Fruit fly (Drosophila melanogaster): ENCODE data around the gene CG34345.
A peak's percentile ranks its signal among the peaks of the same experiment; 100 is the strongest.

CG34345 gene

DNA sequence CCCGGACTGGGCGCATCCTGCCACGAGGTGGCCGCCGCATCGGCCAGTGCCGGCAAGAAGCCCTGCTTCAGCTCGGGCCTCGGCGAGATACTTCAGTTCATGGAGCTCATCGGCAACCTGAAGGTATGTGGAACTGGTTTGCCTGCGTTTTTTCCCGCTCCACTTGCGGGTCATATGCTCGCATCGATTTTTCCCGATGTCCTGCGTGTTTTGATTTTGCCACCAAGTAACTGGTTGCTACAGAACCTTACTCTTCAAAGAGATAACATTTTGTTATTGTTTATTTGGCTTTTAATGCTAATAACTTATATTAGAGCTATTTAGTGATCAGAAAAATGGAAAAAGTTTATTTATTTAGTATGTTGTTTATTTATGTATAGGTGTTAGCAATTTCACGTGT is 9.8 kb upstream of the CG34345 start:
- peak; percentile 95 for TF ChIP-seq onecut (GFP tag; IDR thresholded peaks at IDR 0.05)
- TF ChIP-seq CG17912 (GFP tag; optimal IDR thresholded peaks at IDR 0.05): no peak
- TF ChIP-seq CG18011 (GFP tag; optimal IDR thresholded peaks at IDR 0.05): peak; percentile 54

DNA sequence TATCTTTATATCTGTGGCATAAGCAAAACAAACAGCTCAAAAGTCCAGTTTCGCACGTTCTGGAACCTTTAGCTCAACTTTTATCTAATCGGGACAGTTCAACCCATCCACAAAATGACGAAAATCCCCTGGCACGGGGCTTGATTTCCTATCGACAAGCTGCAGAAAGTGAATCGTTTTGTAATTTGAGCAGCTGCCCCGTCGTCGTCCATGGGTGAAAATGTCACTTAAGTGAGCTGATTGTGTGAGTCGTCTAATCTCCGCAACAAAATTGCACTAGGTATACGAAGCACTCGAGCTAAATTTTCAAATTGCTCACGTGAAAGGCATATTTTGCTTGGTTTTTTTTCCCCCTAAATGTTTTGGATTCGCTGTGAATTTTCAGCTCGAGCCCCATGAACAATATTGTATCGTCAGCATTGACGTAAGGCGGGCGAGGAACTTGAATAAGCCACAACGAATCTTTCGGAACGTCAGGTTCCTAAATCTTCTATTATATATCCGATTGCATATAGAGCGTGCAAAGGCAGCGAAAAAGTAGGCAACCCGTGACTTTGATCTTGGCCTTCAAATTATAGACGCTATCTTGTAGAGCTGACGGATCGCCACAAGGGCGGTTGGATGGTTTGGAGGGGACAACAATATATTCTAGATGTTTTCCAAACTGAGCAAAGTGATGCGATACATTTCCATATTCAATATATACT is 8.5 kb upstream of the CG34345 start:
- TF ChIP-seq Dp (GFP tag; optimal IDR thresholded peaks at IDR 0.05) (no peak), CG7271 (tag; optimal IDR thresholded peaks at IDR 0.05) (no peak), cwo (GFP tag; optimal IDR thresholded peaks at IDR 0.05) (peak; percentile 4), emc (GFP tag; optimal IDR thresholded peaks at IDR 0.05) (no peak), CG8478 (optimal IDR thresholded peaks at IDR 0.05) (no peak), ham (GFP tag; IDR thresholded peaks at IDR 0.05) (no peak), otp (GFP tag; IDR thresholded peaks at IDR 0.05) (no peak), sens (GFP tag) (peak; percentile 52), zfh2 (GFP tag; optimal IDR thresholded peaks at IDR 0.05) (no peak), Pdp1 (GFP tag; optimal IDR thresholded peaks at IDR 0.05) (peak in 1 of 2 experiments; percentile 19), CG7372 (GFP tag; IDR thresholded peaks at IDR 0.05) (no peak), Hey (tag; optimal IDR thresholded peaks at IDR 0.05) (peak; percentile 57), Med (GFP tag) (peak; percentile 7), Optix (GFP tag; IDR thresholded peaks at IDR 0.05) (no peak), Bteb2 (GFP tag; optimal IDR thresholded peaks at IDR 0.05) (no peak), CG12155 (GFP tag; optimal IDR thresholded peaks at IDR 0.05) (no peak)

DNA sequence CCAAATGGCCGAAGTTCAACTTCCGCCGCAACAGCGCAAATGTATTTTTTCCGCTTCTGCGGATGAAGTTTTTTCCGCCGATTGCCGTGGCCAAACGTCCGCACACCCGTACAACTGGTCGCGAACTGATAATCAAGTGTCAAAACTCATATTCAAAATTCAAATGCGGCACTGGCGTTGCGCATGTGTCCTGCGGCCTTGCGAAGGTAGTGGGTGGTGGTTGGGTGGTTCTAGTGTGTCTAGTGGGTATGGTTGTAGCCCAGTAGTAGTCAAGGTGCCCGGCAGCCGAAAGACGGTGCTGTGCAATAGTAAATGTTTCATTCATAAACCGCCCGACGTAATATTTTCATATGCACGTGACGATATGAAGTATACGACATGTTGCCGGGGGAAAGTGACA is 1.3 kb upstream of the CG34345 start, which contains the start of gene DIP-iota:
Gene DIP-iota (minus strand): TSS at position 101 of the 400 bp plus-strand sequence.
- TF ChIP-seq gsb-n (tag; optimal IDR thresholded peaks at IDR 0.05): no peak
- TF ChIP-seq chm (GFP tag; IDR thresholded peaks at IDR 0.05): no peak
- TF ChIP-seq br (optimal IDR thresholded peaks at IDR 0.05): no peak
- TF ChIP-seq CG2129 (GFP tag; IDR thresholded peaks at IDR 0.05; ENCODE audit: partially characterized antibody): no peak
- no peak for TF ChIP-seq CG17328 (GFP tag; IDR thresholded peaks at IDR 0.05)
- TF ChIP-seq CG1832 (GFP tag; optimal IDR thresholded peaks at IDR 0.05): no peak
- TF ChIP-seq CG3163 (GFP tag; optimal IDR thresholded peaks at IDR 0.05): no peak
- TF ChIP-seq CG7928 (GFP tag; optimal IDR thresholded peaks at IDR 0.05): no peak
- TF ChIP-seq az2 (GFP tag; optimal IDR thresholded peaks at IDR 0.05): no peak
- no peak for TF ChIP-seq klu (GFP tag; IDR thresholded peaks at IDR 0.05)
- TF ChIP-seq tap (tag; optimal IDR thresholded peaks at IDR 0.05): no peak
- TF ChIP-seq CG12942 (GFP tag; optimal IDR thresholded peaks at IDR 0.05): no peak
- no peak for TF ChIP-seq Hand (GFP tag; optimal IDR thresholded peaks at IDR 0.05)
- no peak for TF ChIP-seq zen (tag; optimal IDR thresholded peaks at IDR 0.05)
- no peak for TF ChIP-seq caup (GFP tag; optimal IDR thresholded peaks at IDR 0.05; ENCODE audit: severe bottlenecking)

dm6 chr2L:6622031-6622430 is 881 bp upstream of the CG34345 start:
- TF ChIP-seq Poxn (GFP tag; IDR thresholded peaks at IDR 0.05) (no peak), tll (GFP tag; optimal IDR thresholded peaks at IDR 0.05) (no peak), Dip2 (GFP tag; IDR thresholded peaks at IDR 0.05) (no peak), Max (GFP tag; optimal IDR thresholded peaks at IDR 0.05) (no peak), lilli (GFP tag; optimal IDR thresholded peaks at IDR 0.05) (no peak), H15 (GFP tag; IDR thresholded peaks at IDR 0.05) (no peak), tap (tag; optimal IDR thresholded peaks at IDR 0.05) (no peak), salm (tag; optimal IDR thresholded peaks at IDR 0.05) (no peak), Bteb2 (GFP tag; optimal IDR thresholded peaks at IDR 0.05) (no peak), CG4854 (GFP tag; optimal IDR thresholded peaks at IDR 0.05) (no peak), CG9609 (GFP tag; optimal IDR thresholded peaks at IDR 0.05) (no peak), Chrac-16 (GFP tag; optimal IDR thresholded peaks at IDR 0.05) (no peak), BEAF-32 (GFP tag; optimal IDR thresholded peaks at IDR 0.05) (no peak), trh (GFP tag; optimal IDR thresholded peaks at IDR 0.05) (no peak), crc (GFP tag; optimal IDR thresholded peaks at IDR 0.05) (no peak)

Measured in whole organism, embryonic.